Worm (Caenorhabditis elegans) whole organism, L1 larva: Measurements from ENCODE around the gene T19D12.10.

Experiments used
- C04F5.9 ChIP-seq: sonication (generic microtip); optimal IDR thresholded peaks from 2 replicates; lab custom pipeline; 2016; ENCODE audit warnings: missing genetic modification characterization, missing compliant biosample characterization
- F16B12.6 ChIP-seq: fragments of 150-350 bp; optimal IDR thresholded peaks from 2 replicates; lab custom pipeline; 2014; ENCODE audit warnings: missing biosample characterization, missing genetic modification characterization
- Y116A8C.19 ChIP-seq: sonication (generic microtip); optimal IDR thresholded peaks from 2 replicates; lab custom pipeline; 2016; ENCODE audit warnings: missing compliant biosample characterization, missing genetic modification characterization, borderline replicate concordance
- aly-2 ChIP-seq: fragments of 150-350 bp; optimal IDR thresholded peaks from 2 replicates; lab custom pipeline; 2014; ENCODE audit warnings: missing biosample characterization, missing genetic modification characterization
- blmp-1 ChIP-seq: fragments of 150-350 bp; optimal IDR thresholded peaks from 2 replicates; lab custom pipeline; 2014; ENCODE audit warnings: missing biosample characterization, missing genetic modification characterization
- ceh-8 ChIP-seq: fragments of 200-800 bp; sonication (Bioruptor generic); optimal IDR thresholded peaks from 2 replicates; lab custom pipeline; 2018; ENCODE audit warnings: mild to moderate bottlenecking, missing genetic modification characterization, moderate library complexity, missing compliant biosample characterization
- ceh-88 ChIP-seq: fragments of 200-800 bp; sonication (Bioruptor generic); IDR thresholded peaks from 2 replicates; pipeline ENCODE4 v1.3.6; 2022; ENCODE audit warnings: missing genetic modification characterization, missing compliant biosample characterization
- ceh-90 ChIP-seq: sonication (generic microtip); optimal IDR thresholded peaks from 2 replicates; lab custom pipeline; 2016; ENCODE audit warnings: missing genetic modification characterization, missing compliant biosample characterization
- ces-1 ChIP-seq: fragments of 150-350 bp; optimal IDR thresholded peaks from 2 replicates; lab custom pipeline; 2014; ENCODE audit warnings: missing biosample characterization, missing genetic modification reagents, missing genetic modification characterization
- dpl-1 ChIP-seq, 3 experiments: fragments of 150-350 bp in 2 of 3; sonication (generic microtip) in 1 of 3; optimal IDR thresholded peaks; 2 replicates each; lab custom pipeline; 2014 to 2017; ENCODE audit warnings: missing biosample characterization in 3 of 3, missing genetic modification characterization in 3 of 3, missing genetic modification reagents in 3 of 3
- dsc-1 ChIP-seq: sonication (generic microtip); optimal IDR thresholded peaks from 2 replicates; lab custom pipeline; 2016; ENCODE audit warnings: mild to moderate bottlenecking, missing genetic modification characterization, missing compliant biosample characterization
- efl-3 ChIP-seq: fragments of 200-800 bp; sonication (Bioruptor generic); optimal IDR thresholded peaks from 2 replicates; lab custom pipeline; 2018; ENCODE audit warnings: mild to moderate bottlenecking, missing genetic modification characterization, missing compliant biosample characterization
- elt-2 ChIP-seq: sonication (generic microtip); optimal IDR thresholded peaks from 2 replicates; lab custom pipeline; 2016; ENCODE audit warnings: missing genetic modification characterization, mild to moderate bottlenecking, inconsistent platforms, missing compliant biosample characterization, missing genetic modification reagents
- elt-3 ChIP-seq, 6 experiments: fragments of 150-350 bp in 1 of 6; sonication (generic microtip); optimal IDR thresholded peaks; 2 replicates each; lab custom pipeline; 2017 to 2018; ENCODE audit warnings: missing biosample characterization in 6 of 6, missing genetic modification characterization in 6 of 6, inconsistent platforms in 1 of 6
- ets-5 ChIP-seq: fragments of 200-800 bp; sonication (Bioruptor generic); IDR thresholded peaks from 2 replicates; pipeline ENCODE4 v1.3.6; 2022; ENCODE audit warnings: missing genetic modification characterization, missing compliant biosample characterization
- fkh-4 ChIP-seq: sonication (generic microtip); optimal IDR thresholded peaks from 2 replicates; lab custom pipeline; 2016; ENCODE audit warnings: missing compliant biosample characterization, missing genetic modification characterization, borderline replicate concordance
- fkh-8 ChIP-seq: sonication (generic microtip); optimal IDR thresholded peaks from 2 replicates; lab custom pipeline; 2016; ENCODE audit warnings: mild to moderate bottlenecking, missing genetic modification characterization, missing compliant biosample characterization
- hlh-17 ChIP-seq: fragments of 200-800 bp; sonication (Bioruptor generic); optimal IDR thresholded peaks from 2 replicates; lab custom pipeline; 2018; ENCODE audit warnings: missing genetic modification characterization, mild to moderate bottlenecking, missing compliant biosample characterization, moderate library complexity, borderline replicate concordance
- hlh-4 ChIP-seq: sonication (generic microtip); optimal IDR thresholded peaks from 2 replicates; lab custom pipeline; 2016; ENCODE audit warnings: mild to moderate bottlenecking, missing genetic modification characterization, missing compliant biosample characterization
- hpl-2 ChIP-seq: fragments of 150-350 bp; optimal IDR thresholded peaks from 2 replicates; lab custom pipeline; 2014; ENCODE audit warnings: missing biosample characterization, missing genetic modification reagents, missing genetic modification characterization
- jun-1 ChIP-seq: fragments of 150-350 bp; optimal IDR thresholded peaks from 2 replicates; lab custom pipeline; 2014; ENCODE audit warnings: missing biosample characterization, missing genetic modification reagents, missing genetic modification characterization
- lin-14 ChIP-seq: fragments of 200-800 bp; sonication (Bioruptor generic); optimal IDR thresholded peaks from 2 replicates; lab custom pipeline; 2018; ENCODE audit warnings: mild to moderate bottlenecking, missing genetic modification characterization, moderate library complexity, missing compliant biosample characterization
- lin-15B ChIP-seq: fragments of 150-350 bp; sonication (generic microtip); optimal IDR thresholded peaks from 3 replicates; lab custom pipeline; 2014; ENCODE audit warnings: missing biosample characterization, missing genetic modification characterization
- lin-35 ChIP-seq, 2 experiments: fragments of 150-350 bp; optimal IDR thresholded peaks; 2 replicates each; lab custom pipeline; 2014; ENCODE audit warnings: missing biosample characterization in 2 of 2, missing genetic modification characterization in 2 of 2, missing genetic modification reagents in 2 of 2
- lin-39 ChIP-seq: fragments of 150-350 bp; optimal IDR thresholded peaks from 2 replicates; lab custom pipeline; 2014; ENCODE audit warnings: missing biosample characterization, missing genetic modification reagents, missing genetic modification characterization
- mab-9 ChIP-seq: fragments of 200-800 bp; sonication (Bioruptor generic); IDR thresholded peaks from 2 replicates; pipeline ENCODE4 v1.3.6; 2022; ENCODE audit warnings: missing genetic modification reagents, missing genetic modification characterization, missing compliant biosample characterization
- mdl-1 ChIP-seq, 2 experiments: fragments of 150-350 bp; optimal IDR thresholded peaks; 2 replicates each; lab custom pipeline; 2014 to 2017; ENCODE audit warnings: missing biosample characterization in 2 of 2, missing genetic modification characterization in 2 of 2, inconsistent platforms in 1 of 2
- mep-1 ChIP-seq: fragments of 150-350 bp; optimal IDR thresholded peaks from 2 replicates; lab custom pipeline; 2014; ENCODE audit warnings: missing biosample characterization, missing genetic modification characterization
- nhr-11 ChIP-seq: fragments of 150-350 bp; optimal IDR thresholded peaks from 2 replicates; lab custom pipeline; 2014; ENCODE audit warnings: missing biosample characterization, missing genetic modification characterization
- nhr-19 ChIP-seq: fragments of 200-800 bp; sonication (Bioruptor generic); conservative IDR thresholded peaks from 2 replicates; pipeline ENCODE4 v1.3.6; 2022; ENCODE audit warnings: missing genetic modification characterization, missing compliant biosample characterization
- nhr-20 ChIP-seq: sonication (generic microtip); optimal IDR thresholded peaks from 2 replicates; lab custom pipeline; 2016; ENCODE audit warnings: mild to moderate bottlenecking, missing genetic modification characterization, missing compliant biosample characterization
- nhr-28 ChIP-seq: fragments of 150-350 bp; optimal IDR thresholded peaks from 2 replicates; lab custom pipeline; 2014; ENCODE audit warnings: missing biosample characterization, missing genetic modification characterization
- nhr-47 ChIP-seq: sonication (generic microtip); optimal IDR thresholded peaks from 2 replicates; lab custom pipeline; 2016; ENCODE audit warnings: mild to moderate bottlenecking, missing genetic modification characterization, moderate library complexity, missing compliant biosample characterization
- nhr-71 ChIP-seq: sonication (generic microtip); optimal IDR thresholded peaks from 2 replicates; lab custom pipeline; 2016; ENCODE audit warnings: mild to moderate bottlenecking, missing genetic modification characterization, moderate library complexity, missing compliant biosample characterization
- nhr-77 ChIP-seq: fragments of 150-350 bp; optimal IDR thresholded peaks from 2 replicates; lab custom pipeline; 2014; ENCODE audit warnings: missing biosample characterization, missing genetic modification characterization
- nhr-90 ChIP-seq: sonication (generic microtip); optimal IDR thresholded peaks from 2 replicates; lab custom pipeline; 2016; ENCODE audit warnings: mild to moderate bottlenecking, missing genetic modification characterization, missing compliant biosample characterization; ENCODE audit not compliant: poor library complexity
- pax-3 ChIP-seq: fragments of 200-800 bp; sonication (Bioruptor generic); optimal IDR thresholded peaks from 2 replicates; lab custom pipeline; 2018; ENCODE audit warnings: mild to moderate bottlenecking, missing genetic modification characterization, moderate library complexity, missing compliant biosample characterization
- rnt-1 ChIP-seq: sonication (generic microtip); optimal IDR thresholded peaks from 2 replicates; lab custom pipeline; 2016; ENCODE audit warnings: mild to moderate bottlenecking, missing genetic modification characterization, moderate library complexity, missing compliant biosample characterization
- snu-23 ChIP-seq: sonication (generic microtip); optimal IDR thresholded peaks from 2 replicates; lab custom pipeline; 2016; ENCODE audit warnings: missing genetic modification characterization, missing compliant biosample characterization
- sox-4 ChIP-seq: sonication (generic microtip); optimal IDR thresholded peaks from 2 replicates; lab custom pipeline; 2016; ENCODE audit warnings: missing genetic modification characterization, missing compliant biosample characterization
- sptf-1 ChIP-seq: fragments of 150-350 bp; optimal IDR thresholded peaks from 2 replicates; lab custom pipeline; 2014; ENCODE audit warnings: missing biosample characterization, missing genetic modification characterization
- unc-130 ChIP-seq: fragments of 150-350 bp; optimal IDR thresholded peaks from 2 replicates; lab custom pipeline; 2017; ENCODE audit warnings: missing biosample characterization, missing genetic modification characterization, inconsistent platforms
- unc-62 ChIP-seq: fragments of 150-350 bp; optimal IDR thresholded peaks from 2 replicates; lab custom pipeline; 2014; ENCODE audit warnings: missing biosample characterization, missing genetic modification reagents, missing genetic modification characterization
- unc-98 ChIP-seq: fragments of 200-800 bp; sonication (Bioruptor generic); IDR thresholded peaks from 2 replicates; pipeline ENCODE4 v1.3.6; 2022; ENCODE audit warnings: missing genetic modification characterization, missing compliant biosample characterization
- vab-15 ChIP-seq: sonication (generic microtip); optimal IDR thresholded peaks from 2 replicates; lab custom pipeline; 2017; ENCODE audit warnings: missing genotype, mild to moderate bottlenecking, missing genetic modification characterization, missing compliant biosample characterization
- zag-1 ChIP-seq: fragments of 150-350 bp; optimal IDR thresholded peaks from 2 replicates; lab custom pipeline; 2014; ENCODE audit warnings: missing biosample characterization, missing genetic modification characterization
- ztf-4 ChIP-seq: fragments of 150-350 bp; optimal IDR thresholded peaks from 2 replicates; lab custom pipeline; 2014; ENCODE audit warnings: missing biosample characterization, missing genetic modification characterization

T19D12.10 gene

DNA sequence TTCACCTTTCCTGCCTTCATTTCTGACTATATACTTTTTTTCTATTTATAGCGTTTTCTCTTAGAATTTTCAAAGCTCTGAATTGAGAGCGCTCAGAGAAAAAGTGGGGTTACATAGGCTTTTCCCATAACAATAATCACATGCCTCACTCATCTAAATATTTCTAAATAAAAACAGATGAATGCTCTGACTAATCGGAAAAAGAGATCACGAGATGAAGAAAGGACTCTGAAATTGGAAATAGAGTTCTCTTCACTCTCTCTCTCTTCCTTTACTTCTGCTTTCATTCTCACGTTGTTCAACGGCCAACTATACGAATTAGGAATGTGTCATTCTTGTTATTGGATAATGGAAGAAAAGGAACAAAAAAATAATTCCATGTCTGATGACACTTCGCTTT, 30.4 kb upstream of the T19D12.10 start (continued):
- TF ChIP-seq dsc-1 (tag; lab: Kevin White, UChicago), result peak; percentile 96
- TF ChIP-seq ceh-90 (tag; lab: Kevin White, UChicago), result no peak
- TF ChIP-seq hlh-4 (tag; lab: Kevin White, UChicago), result no peak
- peak; percentile 72 for TF ChIP-seq nhr-71
- peak; percentile 14 for TF ChIP-seq nhr-20
- peak; percentile 59 for TF ChIP-seq lin-14 (GFP tag; lab: Kevin White, UChicago)
- TF ChIP-seq lin-35 (GFP tag; optimal IDR thresholded peaks at IDR 0.05; lab: Kevin White, UChicago), result no peak
- TF ChIP-seq pax-3 (tag; lab: Kevin White, UChicago), result peak; percentile 52
- no peak for TF ChIP-seq sptf-1
- TF ChIP-seq fkh-8 (tag; lab: Kevin White, UChicago), result peak; percentile 93
- no peak for TF ChIP-seq ets-5 (GFP tag; lab: Robert Waterston, UW)
- TF ChIP-seq lin-39 (tag; lab: Kevin White, UChicago), result no peak
- TF ChIP-seq nhr-77 (tag; lab: Kevin White, UChicago), result no peak
- no peak for TF ChIP-seq unc-62 (GFP tag; lab: Kevin White, UChicago)
- TF ChIP-seq nhr-19 (GFP tag; lab: Robert Waterston, UW), result no peak
- peak; percentile 10 for TF ChIP-seq nhr-11
- TF ChIP-seq zag-1 (tag; lab: Kevin White, UChicago), result no peak
- no peak for TF ChIP-seq hlh-17
- peak; percentile 60 for TF ChIP-seq nhr-47
- TF ChIP-seq ceh-8 (GFP tag; lab: Kevin White, UChicago), result peak; percentile 26

DNA sequence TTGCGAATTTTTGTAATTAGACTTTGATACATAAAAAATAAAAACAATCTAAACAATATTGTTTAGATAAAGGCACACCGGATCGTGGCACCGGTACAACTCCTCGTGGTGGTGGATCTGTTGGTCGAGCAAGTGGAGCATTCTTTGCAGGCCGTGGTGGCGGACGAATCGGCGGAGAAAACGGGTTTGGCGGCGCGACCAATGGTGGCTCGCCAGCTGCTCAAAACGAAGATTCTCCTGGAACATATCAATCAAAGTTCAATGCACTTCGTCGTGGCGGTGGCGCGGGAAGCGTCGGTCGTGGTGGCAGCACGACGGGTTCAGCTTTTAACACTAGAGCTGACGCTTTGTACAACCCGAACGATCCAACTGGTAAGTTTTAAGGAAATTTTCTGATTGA, 27.3 kb upstream of the T19D12.10 start:
- TF ChIP-seq F16B12.6 (tag; lab: Kevin White, UChicago) (no peak), Y116A8C.19 (no peak), ceh-90 (tag; lab: Kevin White, UChicago) (no peak), sptf-1 (no peak), blmp-1 (tag; lab: Kevin White, UChicago) (no peak), C04F5.9 (tag; lab: Kevin White, UChicago) (no peak), ztf-4 (tag; lab: Kevin White, UChicago) (no peak), pax-3 (tag; lab: Kevin White, UChicago) (no peak), lin-35 (GFP tag; optimal IDR thresholded peaks at IDR 0.05; lab: Kevin White, UChicago) (no peak), unc-130 (tag; lab: Kevin White, UChicago) (no peak), sox-4 (tag; lab: Kevin White, UChicago) (no peak), nhr-77 (tag; lab: Kevin White, UChicago) (no peak), hpl-2 (GFP tag; lab: Kevin White, UChicago) (no peak), fkh-4 (tag; lab: Kevin White, UChicago) (no peak), zag-1 (tag; lab: Kevin White, UChicago) (no peak), dsc-1 (tag; lab: Kevin White, UChicago) (no peak), mdl-1 (tag; optimal IDR thresholded peaks at IDR 0.05; lab: Kevin White, UChicago) (no peak), ceh-88 (no peak), efl-3 (GFP tag; lab: Kevin White, UChicago) (no peak), mep-1 (tag; lab: Kevin White, UChicago) (no peak)

DNA sequence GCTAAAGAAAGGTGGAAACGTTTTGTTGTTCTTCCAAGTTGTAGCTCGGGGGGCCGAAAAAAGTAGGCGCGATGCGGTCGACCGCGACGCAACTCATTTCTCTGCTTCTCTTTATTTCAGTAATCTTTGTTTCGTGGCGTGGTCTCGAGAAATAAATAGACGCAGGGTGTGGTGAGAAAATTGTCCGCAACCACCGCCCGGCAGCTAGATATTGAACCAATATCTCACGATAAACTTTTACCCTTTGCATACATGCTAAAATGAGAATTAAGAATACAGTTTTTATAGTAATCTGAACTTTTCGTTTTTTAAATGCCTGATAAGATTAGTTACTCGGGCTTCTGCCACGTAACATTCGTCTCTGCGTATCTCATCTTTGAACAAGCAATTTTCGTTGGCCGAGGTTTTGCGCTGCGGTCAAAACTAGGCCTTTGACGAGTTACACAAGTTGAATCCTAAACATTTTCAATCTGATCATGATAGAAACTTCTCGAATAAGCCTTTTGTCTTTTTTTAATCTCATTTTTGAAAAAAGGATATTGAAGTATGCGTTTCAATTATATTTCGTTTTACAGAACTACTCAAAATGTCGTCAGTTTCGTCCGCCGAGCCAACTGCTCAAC, 25.1 kb upstream of the T19D12.10 start, which contains the start of gene gyf-1:
gyf-1 (plus strand) TSS at position 573 of the 623 bp plus-strand sequence.
- TF ChIP-seq nhr-19 (GFP tag; lab: Robert Waterston, UW) (no peak), unc-98 (GFP tag; lab: Robert Waterston, UW) (no peak), nhr-47 (peak; percentile 37), lin-15B (tag; lab: Kevin White, UChicago) (peak; percentile 58), nhr-90 (tag; lab: Kevin White, UChicago) (no peak), hlh-4 (tag; lab: Kevin White, UChicago) (no peak), rnt-1 (tag; lab: Kevin White, UChicago) (peak; percentile 50), nhr-28 (tag; lab: Kevin White, UChicago) (no peak), ceh-90 (tag; lab: Kevin White, UChicago) (no peak), ces-1 (GFP tag; lab: Kevin White, UChicago) (no peak), snu-23 (GFP tag; lab: Kevin White, UChicago) (peak; percentile 39), aly-2 (tag; lab: Kevin White, UChicago) (peak; percentile 3), jun-1 (tag; lab: Kevin White, UChicago) (no peak), vab-15 (tag; lab: Kevin White, UChicago) (peak; percentile 10), dpl-1 (GFP tag; optimal IDR thresholded peaks at IDR 0.05; lab: Kevin White, UChicago) (peak in 2 of 3 experiments; percentile 5 to 14), lin-14 (GFP tag; lab: Kevin White, UChicago) (peak; percentile 76), elt-2 (tag; lab: Kevin White, UChicago) (peak; percentile 17), blmp-1 (tag; lab: Kevin White, UChicago) (peak; percentile 10), elt-3 (tag; optimal IDR thresholded peaks at IDR 0.05; lab: Kevin White, UChicago) (no peak), mab-9 (GFP tag; lab: Robert Waterston, UW) (no peak), hlh-17 (no peak)
